Worm (Caenorhabditis elegans): ENCODE results near the gene Y110A2AR.1.

ce11 chrII:2925032-2925431 lies 5.5 kb downstream of the Y110A2AR.1 start:
- TF ChIP-seq pha-4 (tag; optimal IDR thresholded peaks at IDR 0.05) (no peak), ama-1 (optimal IDR thresholded peaks at IDR 0.05) (no peak), ceh-2 (tag; optimal IDR thresholded peaks at IDR 0.05) (no peak), F13H6.1 (tag; optimal IDR thresholded peaks at IDR 0.05) (no peak), ceh-9 (tag; optimal IDR thresholded peaks at IDR 0.05) (no peak), unc-55 (GFP tag; optimal IDR thresholded peaks at IDR 0.05) (no peak), nhr-232 (tag; optimal IDR thresholded peaks at IDR 0.05) (no peak), madf-2 (tag; optimal IDR thresholded peaks at IDR 0.05) (no peak)
